Worm (Caenorhabditis elegans) whole organism, early embryonic: ENCODE results near the gene srt-39.

Experiments used
- B0310.2 ChIP-seq: sonication (generic microtip); optimal IDR thresholded peaks from 2 replicates; lab custom pipeline; 2016; ENCODE audit warnings: mild to moderate bottlenecking, missing genetic modification characterization, missing compliant biosample characterization
- F13C5.2 ChIP-seq: sonication (generic microtip); optimal IDR thresholded peaks from 2 replicates; lab custom pipeline; 2017; ENCODE audit warnings: mild to moderate bottlenecking, missing genetic modification characterization, inconsistent platforms, missing compliant biosample characterization
- aly-1 ChIP-seq: sonication (generic microtip); optimal IDR thresholded peaks from 2 replicates; lab custom pipeline; 2016; ENCODE audit warnings: missing genetic modification characterization, missing compliant biosample characterization
- ama-1 ChIP-seq: fragments of 150-350 bp; optimal IDR thresholded peaks from 2 replicates; lab custom pipeline; 2014
- ceh-13 ChIP-seq: fragments of 200-800 bp; sonication (Bioruptor generic); optimal IDR thresholded peaks from 2 replicates; lab custom pipeline; 2018; ENCODE audit warnings: mild to moderate bottlenecking, missing genetic modification characterization, missing compliant biosample characterization
- ceh-36 ChIP-seq: sonication (generic microtip); optimal IDR thresholded peaks from 2 replicates; lab custom pipeline; 2016; ENCODE audit warnings: missing genetic modification characterization, inconsistent platforms, missing compliant biosample characterization
- ets-7 ChIP-seq: sonication (generic microtip); optimal IDR thresholded peaks from 2 replicates; lab custom pipeline; 2016; ENCODE audit warnings: missing genotype, missing genetic modification characterization, missing compliant biosample characterization
- flt-1 ChIP-seq: fragments of 200-800 bp; sonication (Bioruptor generic); IDR thresholded peaks from 2 replicates; pipeline ENCODE4 v1.3.6; 2022; ENCODE audit warnings: missing genetic modification characterization, missing compliant biosample characterization
- hmbx-1 ChIP-seq: sonication (generic microtip); optimal IDR thresholded peaks from 2 replicates; lab custom pipeline; 2016; ENCODE audit warnings: mild to moderate bottlenecking, missing genetic modification characterization, missing compliant biosample characterization
- hmg-4 ChIP-seq: fragments of 200-800 bp; sonication (Bioruptor generic); optimal IDR thresholded peaks from 2 replicates; lab custom pipeline; 2018; ENCODE audit warnings: mild to moderate bottlenecking, missing genetic modification characterization, missing compliant biosample characterization
- hnd-1 ChIP-seq: sonication (generic microtip); optimal IDR thresholded peaks from 2 replicates; lab custom pipeline; 2016; ENCODE audit warnings: missing genetic modification characterization, missing compliant biosample characterization
- pes-1 ChIP-seq: fragments of 200-800 bp; sonication (Bioruptor generic); IDR thresholded peaks from 2 replicates; pipeline ENCODE4 v1.3.6; 2022; ENCODE audit warnings: missing genetic modification reagents, missing genetic modification characterization, missing compliant biosample characterization
- scrt-1 ChIP-seq: fragments of 200-800 bp; sonication (Bioruptor generic); IDR thresholded peaks from 2 replicates; pipeline ENCODE4 v1.3.6; 2022; ENCODE audit warnings: missing genetic modification characterization, missing compliant biosample characterization
- sea-1 ChIP-seq: fragments of 200-800 bp; sonication (Bioruptor generic); conservative IDR thresholded peaks from 2 replicates; pipeline ENCODE4 v1.3.6; 2022; ENCODE audit warnings: missing genetic modification characterization, missing compliant biosample characterization
- tbx-11 ChIP-seq: fragments of 200-800 bp; sonication (Bioruptor generic); IDR thresholded peaks from 2 replicates; pipeline ENCODE4 v1.3.6; 2022; ENCODE audit warnings: missing genetic modification characterization, missing compliant biosample characterization
- tbx-37 ChIP-seq: fragments of 200-800 bp; sonication (Bioruptor generic); conservative IDR thresholded peaks from 2 replicates; pipeline ENCODE4 v1.3.6; 2022; ENCODE audit warnings: missing genetic modification reagents, missing genetic modification characterization, missing compliant biosample characterization
- tra-4 ChIP-seq: sonication (generic microtip); optimal IDR thresholded peaks from 2 replicates; lab custom pipeline; 2017; ENCODE audit warnings: missing genetic modification characterization, missing compliant biosample characterization

Gene srt-39

DNA sequence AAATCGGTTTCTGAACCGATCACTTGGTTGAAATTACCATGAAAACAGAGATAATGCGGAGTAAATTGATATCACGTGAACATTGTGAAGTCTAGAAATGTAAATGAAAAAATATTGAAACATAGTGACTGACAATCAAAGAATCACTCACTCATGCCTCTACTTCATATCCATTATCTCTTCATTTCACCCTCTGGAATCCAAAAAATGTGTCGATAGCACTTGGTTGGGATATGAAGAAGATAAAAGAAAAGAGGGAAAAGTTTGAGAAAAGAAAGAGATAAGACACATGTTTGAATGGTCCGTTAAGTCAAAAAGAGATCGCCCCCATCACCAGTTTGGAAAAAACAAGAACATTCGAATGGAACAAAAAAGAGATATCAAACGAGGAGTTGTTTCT, 33.1 kb downstream of the srt-39 start:
- TF ChIP-seq hmbx-1 (tag; lab: Kevin White, UChicago) (no peak), ceh-13 (GFP tag; lab: Kevin White, UChicago) (no peak), B0310.2 (tag; lab: Kevin White, UChicago) (no peak), flt-1 (GFP tag; lab: Robert Waterston, UW) (no peak), ama-1 (lab: Kevin White, UChicago) (no peak), ceh-36 (tag; lab: Kevin White, UChicago) (no peak), scrt-1 (GFP tag; lab: Robert Waterston, UW) (no peak), hmg-4 (GFP tag; lab: Kevin White, UChicago) (no peak), tra-4 (tag; lab: Kevin White, UChicago) (no peak), aly-1 (tag; lab: Kevin White, UChicago) (no peak), pes-1 (GFP tag; lab: Robert Waterston, UW) (no peak), tbx-11 (GFP tag; lab: Robert Waterston, UW) (no peak), tbx-37 (GFP tag; lab: Robert Waterston, UW) (no peak), ets-7 (tag; lab: Kevin White, UChicago) (no peak), hnd-1 (tag; lab: Kevin White, UChicago) (no peak), F13C5.2 (tag; lab: Kevin White, UChicago) (no peak), sea-1 (no peak)

ce11 chrV:12518770-12519169, 34.1 kb downstream of the srt-39 start:
- TF ChIP-seq tbx-11 (GFP tag; lab: Robert Waterston, UW), result no peak
- no peak for TF ChIP-seq flt-1 (GFP tag; lab: Robert Waterston, UW)
- TF ChIP-seq hnd-1 (tag; lab: Kevin White, UChicago), result no peak
- TF ChIP-seq ceh-13 (GFP tag; lab: Kevin White, UChicago), result no peak
- TF ChIP-seq tbx-37 (GFP tag; lab: Robert Waterston, UW), result no peak
- TF ChIP-seq tra-4 (tag; lab: Kevin White, UChicago), result no peak
- TF ChIP-seq scrt-1 (GFP tag; lab: Robert Waterston, UW), result no peak
- no peak for TF ChIP-seq ceh-36 (tag; lab: Kevin White, UChicago)
- no peak for TF ChIP-seq B0310.2 (tag; lab: Kevin White, UChicago)
- no peak for TF ChIP-seq sea-1
- TF ChIP-seq F13C5.2 (tag; lab: Kevin White, UChicago), result no peak
- no peak for TF ChIP-seq hmbx-1 (tag; lab: Kevin White, UChicago)
- TF ChIP-seq hmg-4 (GFP tag; lab: Kevin White, UChicago), result no peak
- TF ChIP-seq pes-1 (GFP tag; lab: Robert Waterston, UW), result no peak
- TF ChIP-seq ama-1 (lab: Kevin White, UChicago), result no peak
- TF ChIP-seq ets-7 (tag; lab: Kevin White, UChicago), result no peak

- no peak for TF ChIP-seq ceh-36 (tag; lab: Kevin White, UChicago)
- no peak for TF ChIP-seq hnd-1 (tag; lab: Kevin White, UChicago)
- TF ChIP-seq ama-1 (lab: Kevin White, UChicago), result no peak
- no peak for TF ChIP-seq hmbx-1 (tag; lab: Kevin White, UChicago)
- no peak for TF ChIP-seq sea-1
- TF ChIP-seq B0310.2 (tag; lab: Kevin White, UChicago), result no peak
- TF ChIP-seq tbx-11 (GFP tag; lab: Robert Waterston, UW), result no peak
- TF ChIP-seq ets-7 (tag; lab: Kevin White, UChicago), result no peak
- no peak for TF ChIP-seq flt-1 (GFP tag; lab: Robert Waterston, UW)
- TF ChIP-seq scrt-1 (GFP tag; lab: Robert Waterston, UW), result no peak
- no peak for TF ChIP-seq aly-1 (tag; lab: Kevin White, UChicago)
- no peak for TF ChIP-seq tbx-37 (GFP tag; lab: Robert Waterston, UW)
- TF ChIP-seq ceh-13 (GFP tag; lab: Kevin White, UChicago), result no peak
- no peak for TF ChIP-seq pes-1 (GFP tag; lab: Robert Waterston, UW)
- no peak for TF ChIP-seq hmg-4 (GFP tag; lab: Kevin White, UChicago)
- TF ChIP-seq F13C5.2 (tag; lab: Kevin White, UChicago), result no peak
Measured at ce11 chrV:12523356-12523755, 38.7 kb downstream of the srt-39 start.

DNA sequence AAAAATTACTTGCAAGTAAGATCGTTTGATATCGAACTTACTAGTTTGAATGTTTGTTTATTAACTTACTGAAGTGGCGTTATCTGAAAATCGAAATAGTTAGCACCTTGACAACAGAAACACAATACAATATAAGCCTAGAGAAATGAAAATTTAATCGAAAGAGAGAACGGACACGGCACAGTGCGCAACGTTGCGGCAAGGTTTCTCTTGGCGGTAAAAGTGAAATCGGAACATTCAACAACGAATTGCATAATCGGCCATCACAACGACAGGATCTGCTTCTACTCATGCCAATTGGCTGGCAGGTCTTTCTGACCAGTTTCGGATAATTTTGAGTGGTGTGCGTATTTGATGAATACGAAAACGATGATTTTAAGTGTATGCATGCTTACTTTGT, 40.8 kb downstream of the srt-39 start, which contains the start of gene dyf-4:
Gene dyf-4, minus strand, starts transcription at position 213 of the 400 bp plus-strand sequence.
- TF ChIP-seq B0310.2 (tag; lab: Kevin White, UChicago) (no peak), ama-1 (lab: Kevin White, UChicago) (no peak), hmbx-1 (tag; lab: Kevin White, UChicago) (no peak), aly-1 (tag; lab: Kevin White, UChicago) (no peak), sea-1 (no peak), ets-7 (tag; lab: Kevin White, UChicago) (no peak), flt-1 (GFP tag; lab: Robert Waterston, UW) (no peak)

- no peak for TF ChIP-seq hmg-4 (GFP tag; lab: Kevin White, UChicago)
Measured at ce11 chrV:12526124-12526523, 41.4 kb downstream of the srt-39 start.

ce11 chrV:12526758-12527157, 42.1 kb downstream of the srt-39 start, which contains the start of gene F45D3.1:
TSS of gene F45D3.1 (plus strand) at chrV:12527058.
- TF ChIP-seq ceh-36 (tag; lab: Kevin White, UChicago) (no peak), F13C5.2 (tag; lab: Kevin White, UChicago) (no peak), tbx-37 (GFP tag; lab: Robert Waterston, UW) (no peak), ama-1 (lab: Kevin White, UChicago) (no peak), B0310.2 (tag; lab: Kevin White, UChicago) (no peak), flt-1 (GFP tag; lab: Robert Waterston, UW) (no peak), ceh-13 (GFP tag; lab: Kevin White, UChicago) (no peak), hnd-1 (tag; lab: Kevin White, UChicago) (no peak), aly-1 (tag; lab: Kevin White, UChicago) (no peak), hmg-4 (GFP tag; lab: Kevin White, UChicago) (no peak), scrt-1 (GFP tag; lab: Robert Waterston, UW) (no peak), tra-4 (tag; lab: Kevin White, UChicago) (no peak), pes-1 (GFP tag; lab: Robert Waterston, UW) (no peak), sea-1 (no peak), ets-7 (tag; lab: Kevin White, UChicago) (no peak), tbx-11 (GFP tag; lab: Robert Waterston, UW) (no peak)
